Worm (Caenorhabditis elegans) whole organism, young adult: Measurements from ENCODE around the gene Y51B9A.8.

Source experiments
- B0261.1 ChIP-seq: sonication (generic microtip); optimal IDR thresholded peaks from 2 replicates; lab custom pipeline; 2016; ENCODE audit warnings: mild to moderate bottlenecking, missing genetic modification characterization, moderate library complexity, missing compliant biosample characterization
- D2030.7 ChIP-seq: fragments of 200-800 bp; sonication (Bioruptor generic); IDR thresholded peaks from 2 replicates; pipeline ENCODE4 v1.3.6; 2022; ENCODE audit warnings: missing genetic modification reagents, missing genetic modification characterization, missing compliant biosample characterization
- F23B12.7 ChIP-seq: sonication (generic microtip); optimal IDR thresholded peaks from 2 replicates; lab custom pipeline; 2017; ENCODE audit warnings: missing genetic modification characterization, mild to moderate bottlenecking, missing compliant biosample characterization, antibody characterized with exemption, moderate library complexity; ENCODE audit not compliant: insufficient read depth
- F33H1.4 ChIP-seq: fragments of 200-800 bp; sonication (Bioruptor generic); IDR thresholded peaks from 2 replicates; pipeline ENCODE4 v1.3.6; 2022; ENCODE audit warnings: missing genetic modification reagents, missing genetic modification characterization, missing compliant biosample characterization
- K11D2.4 ChIP-seq: fragments of 200-800 bp; sonication (Bioruptor generic); IDR thresholded peaks from 2 replicates; pipeline ENCODE4 v1.3.6; 2022; ENCODE audit warnings: missing genetic modification reagents, missing genetic modification characterization, missing compliant biosample characterization
- Y67H2A.10 ChIP-seq: fragments of 200-800 bp; sonication (Bioruptor generic); conservative IDR thresholded peaks from 2 replicates; pipeline ENCODE4 v1.3.6; 2022; ENCODE audit warnings: missing genetic modification reagents, missing genetic modification characterization, missing compliant biosample characterization
- Y95B8A.8 ChIP-seq: fragments of 200-800 bp; sonication (Bioruptor generic); IDR thresholded peaks from 2 replicates; pipeline ENCODE4 v1.3.6; 2022; ENCODE audit warnings: missing genetic modification reagents, missing genetic modification characterization, missing compliant biosample characterization
- ZK185.1 ChIP-seq: sonication (generic microtip); optimal IDR thresholded peaks from 2 replicates; lab custom pipeline; 2016; ENCODE audit warnings: mild to moderate bottlenecking, missing genetic modification characterization, missing compliant biosample characterization; ENCODE audit not compliant: poor library complexity, severe bottlenecking
- attf-5 ChIP-seq: fragments of 200-800 bp; sonication (Bioruptor generic); optimal IDR thresholded peaks from 2 replicates; lab custom pipeline; 2018; ENCODE audit warnings: mild to moderate bottlenecking, missing genetic modification characterization, missing compliant biosample characterization
- attf-6 ChIP-seq: fragments of 200-800 bp; sonication (Bioruptor generic); IDR thresholded peaks from 2 replicates; pipeline ENCODE4 v1.3.6; 2022; ENCODE audit warnings: missing genetic modification reagents, missing genetic modification characterization, missing compliant biosample characterization
- cebp-1 ChIP-seq, 2 experiments: fragments of 200-800 bp in 1 of 2; sonication (Bioruptor generic) in 1 of 2; sonication (generic microtip) in 1 of 2; IDR thresholded peaks in 1 of 2; optimal IDR thresholded peaks in 1 of 2; 2 replicates each; pipeline versions ENCODE4 v1.3.6 to Lab custom; 2017 to 2022; ENCODE audit warnings: missing compliant biosample characterization in 2 of 2, missing genetic modification characterization in 2 of 2, mild to moderate bottlenecking in 1 of 2, missing genetic modification reagents in 1 of 2, moderate library complexity in 1 of 2
- cebp-2 ChIP-seq: fragments of 200-800 bp; sonication (Bioruptor generic); IDR thresholded peaks from 2 replicates; pipeline ENCODE4 v1.3.6; 2022; ENCODE audit warnings: missing genetic modification characterization, missing compliant biosample characterization
- chd-7 ChIP-seq: sonication (generic microtip); optimal IDR thresholded peaks from 2 replicates; lab custom pipeline; 2016; ENCODE audit warnings: mild to moderate bottlenecking, missing genetic modification characterization, moderate library complexity, missing compliant biosample characterization
- dox-1 ChIP-seq: fragments of 200-800 bp; sonication (Bioruptor generic); IDR thresholded peaks from 2 replicates; pipeline ENCODE4 v1.3.6; 2022; ENCODE audit warnings: missing genetic modification reagents, missing genetic modification characterization, missing compliant biosample characterization
- efl-1 ChIP-seq: fragments of 150-350 bp; optimal IDR thresholded peaks from 2 replicates; lab custom pipeline; 2014; ENCODE audit warnings: missing biosample characterization, missing genetic modification reagents, missing genetic modification characterization
- hlh-26 ChIP-seq: fragments of 200-800 bp; sonication (Bioruptor generic); conservative IDR thresholded peaks from 2 replicates; pipeline ENCODE4 v1.3.6; 2022; ENCODE audit warnings: missing genetic modification reagents, missing genetic modification characterization, missing compliant biosample characterization
- hmg-1.2 ChIP-seq: fragments of 200-800 bp; sonication (Bioruptor generic); IDR thresholded peaks from 2 replicates; pipeline ENCODE4 v1.3.6; 2022; ENCODE audit warnings: missing genetic modification reagents, missing genetic modification characterization, missing compliant biosample characterization
- hsf-1 ChIP-seq: fragments of 200-800 bp; sonication (Bioruptor generic); IDR thresholded peaks from 2 replicates; pipeline ENCODE4 v1.3.6; 2022; ENCODE audit warnings: missing genetic modification reagents, missing genetic modification characterization, missing compliant biosample characterization
- lin-35 ChIP-seq, 3 experiments: fragments of 150-350 bp in 2 of 3; sonication (generic microtip) in 1 of 3; optimal IDR thresholded peaks; 2 replicates each; lab custom pipeline; 2014 to 2018; ENCODE audit warnings: missing biosample characterization in 3 of 3, missing genetic modification characterization in 3 of 3, missing genetic modification reagents in 3 of 3
- lin-54 ChIP-seq: fragments of 200-800 bp; sonication (Bioruptor generic); optimal IDR thresholded peaks from 2 replicates; lab custom pipeline; 2018; ENCODE audit warnings: mild to moderate bottlenecking, missing genetic modification characterization, missing compliant biosample characterization
- lsl-1 ChIP-seq: fragments of 200-800 bp; sonication (Bioruptor generic); optimal IDR thresholded peaks from 2 replicates; lab custom pipeline; 2018; ENCODE audit warnings: mild to moderate bottlenecking, missing genetic modification characterization, moderate library complexity, missing compliant biosample characterization
- madf-6 ChIP-seq: fragments of 200-800 bp; sonication (Bioruptor generic); IDR thresholded peaks from 2 replicates; pipeline ENCODE4 v1.3.6; 2022; ENCODE audit warnings: missing genetic modification reagents, missing genetic modification characterization, missing compliant biosample characterization
- madf-8 ChIP-seq: fragments of 200-800 bp; sonication (Bioruptor generic); conservative IDR thresholded peaks from 2 replicates; pipeline ENCODE4 v1.3.6; 2022; ENCODE audit warnings: missing genetic modification reagents, missing genetic modification characterization, missing compliant biosample characterization
- mcd-1 ChIP-seq: fragments of 200-800 bp; sonication (Bioruptor generic); IDR thresholded peaks from 2 replicates; pipeline ENCODE4 v1.3.6; 2022; ENCODE audit warnings: missing genetic modification reagents, missing genetic modification characterization, missing compliant biosample characterization
- mel-28 ChIP-seq: sonication (generic microtip); optimal IDR thresholded peaks from 2 replicates; lab custom pipeline; 2016; ENCODE audit warnings: borderline replicate concordance, mild to moderate bottlenecking, missing genetic modification characterization, missing compliant biosample characterization
- nfya-1 ChIP-seq: sonication (generic microtip); optimal IDR thresholded peaks from 2 replicates; lab custom pipeline; 2017; ENCODE audit warnings: antibody characterized with exemption, missing compliant biosample characterization, missing genetic modification characterization, borderline replicate concordance; ENCODE audit not compliant: insufficient read depth
- nhr-80 ChIP-seq: sonication (generic microtip); optimal IDR thresholded peaks from 2 replicates; lab custom pipeline; 2016; ENCODE audit warnings: missing genetic modification characterization, missing compliant biosample characterization
- rcor-1 ChIP-seq: fragments of 200-800 bp; sonication (Bioruptor generic); IDR thresholded peaks from 2 replicates; pipeline ENCODE4 v1.3.6; 2022; ENCODE audit warnings: missing genetic modification reagents, missing genetic modification characterization, missing compliant biosample characterization
- sea-2 ChIP-seq: fragments of 200-800 bp; sonication (Bioruptor generic); IDR thresholded peaks from 2 replicates; pipeline ENCODE4 v1.3.6; 2022; ENCODE audit warnings: missing genetic modification characterization, missing compliant biosample characterization
- snpc-3.4 ChIP-seq: sonication (generic microtip); optimal IDR thresholded peaks from 2 replicates; lab custom pipeline; 2017; ENCODE audit warnings: missing genetic modification characterization, mild to moderate bottlenecking, missing compliant biosample characterization, antibody characterized with exemption, moderate library complexity, missing genotype, missing genetic modification reagents
- snpc-4 ChIP-seq, 5 experiments: fragments of 150-350 bp in 1 of 5; sonication (generic microtip) in 4 of 5; optimal IDR thresholded peaks; 2 replicates each; lab custom pipeline; 2014 to 2018; ENCODE audit warnings: missing genetic modification characterization in 5 of 5, missing biosample characterization in 3 of 5, antibody characterized with exemption in 2 of 5, mild to moderate bottlenecking in 2 of 5, missing compliant biosample characterization in 2 of 5, missing genotype in 2 of 5, moderate library complexity in 2 of 5, missing genetic modification reagents in 1 of 5
- tbp1 ChIP-seq: fragments of 200-800 bp; sonication (Bioruptor generic); optimal IDR thresholded peaks from 2 replicates; lab custom pipeline; 2018; ENCODE audit warnings: mild to moderate bottlenecking, missing genetic modification characterization, missing compliant biosample characterization
- unc-62 ChIP-seq: fragments of 150-350 bp; optimal IDR thresholded peaks from 2 replicates; lab custom pipeline; 2014; ENCODE audit warnings: missing biosample characterization, missing genetic modification reagents, missing genetic modification characterization
- zfh-2 ChIP-seq: fragments of 200-800 bp; sonication (Bioruptor generic); conservative IDR thresholded peaks from 2 replicates; pipeline ENCODE4 v1.3.6; 2022; ENCODE audit warnings: missing genetic modification reagents, missing genetic modification characterization, missing compliant biosample characterization
- ztf-18 ChIP-seq: sonication (generic microtip); optimal IDR thresholded peaks from 2 replicates; lab custom pipeline; 2016; ENCODE audit warnings: missing genotype, mild to moderate bottlenecking, missing genetic modification characterization, missing compliant biosample characterization
- ztf-26 ChIP-seq: sonication (generic microtip); optimal IDR thresholded peaks from 2 replicates; lab custom pipeline; 2017; ENCODE audit warnings: missing genetic modification characterization, missing compliant biosample characterization

Gene Y51B9A.8

DNA sequence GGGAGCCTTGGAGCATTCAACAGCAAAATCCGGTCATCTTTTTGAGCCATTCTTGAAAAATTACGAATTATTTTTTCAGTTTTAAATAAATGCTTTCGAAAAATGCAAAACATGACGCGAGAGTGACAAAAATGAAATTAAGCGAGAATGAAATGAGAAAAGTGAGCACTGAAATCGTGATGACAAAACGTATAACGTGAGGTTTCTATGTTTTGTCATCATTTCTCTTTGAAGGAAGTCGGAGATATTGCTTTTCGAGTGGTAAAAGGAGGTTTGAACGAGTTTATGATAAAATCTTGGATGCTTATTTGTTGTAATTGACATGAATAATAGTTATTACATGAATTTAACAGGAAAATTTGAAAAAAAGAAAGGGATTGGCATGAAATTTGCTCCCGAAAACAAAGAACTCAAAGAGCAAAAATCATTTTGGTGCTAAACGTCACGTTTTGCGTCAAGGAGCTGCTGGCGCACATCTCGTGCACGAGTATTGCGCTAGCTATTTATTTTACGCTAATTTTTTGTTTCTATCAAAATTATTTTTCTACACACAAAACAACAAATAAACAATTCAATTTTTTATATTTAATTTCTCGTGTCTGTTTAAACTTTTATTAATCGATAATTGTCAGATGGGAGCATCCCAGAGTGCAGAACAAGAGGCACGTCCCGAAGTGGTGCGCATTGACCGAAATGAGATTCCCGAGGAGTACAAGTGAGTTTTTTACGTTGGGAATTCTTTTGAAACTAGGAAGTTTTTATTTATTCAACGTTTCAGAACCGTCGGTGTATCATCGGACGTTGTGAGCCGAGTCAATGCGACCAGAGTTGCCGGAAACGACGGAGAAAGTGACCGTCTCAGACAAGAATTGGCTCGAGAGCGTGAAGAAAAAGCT lies 18.0 kb downstream of the Y51B9A.8 start, which contains the start of the genes gss-1 and chch-3:
Gene gss-1 (minus strand): TSS at position 51 of the 896 bp plus-strand sequence.
Gene chch-3 (plus strand): TSS at position 633 of the 896 bp plus-strand sequence.
- TF ChIP-seq attf-5 (GFP tag; lab: Kevin White, UChicago) (peak; percentile 32), cebp-2 (no peak), D2030.7 (0 out of 2 replicates have a peak, but pooled peaks have one; percentile 34), unc-62 (no peak), snpc-3.4 (tag; lab: Kevin White, UChicago) (no peak), sea-2 (no peak), Y95B8A.8 (GFP tag; lab: Robert Waterston, UW) (no peak), hlh-26 (GFP tag; lab: Robert Waterston, UW) (no peak), nhr-80 (tag; lab: Kevin White, UChicago) (peak; percentile 74), attf-6 (GFP tag; lab: Robert Waterston, UW) (no peak), F33H1.4 (GFP tag; lab: Robert Waterston, UW) (peak; percentile 52), K11D2.4 (GFP tag; lab: Robert Waterston, UW) (peak; percentile 23; the same call in 1 of the 2 replicates), madf-6 (GFP tag; lab: Robert Waterston, UW) (peak; percentile 51), lin-35 (GFP tag; optimal IDR thresholded peaks at IDR 0.05; lab: Kevin White, UChicago) (peak in 1 of 3 experiments; percentile 36), cebp-1 (GFP tag; IDR thresholded peaks at IDR 0.05; lab: Robert Waterston, UW) (no peak), cebp-1 (tag; optimal IDR thresholded peaks at IDR 0.05; lab: Kevin White, UChicago) (peak; percentile 55), Y67H2A.10 (no peak), lin-54 (GFP tag; lab: Kevin White, UChicago) (peak; percentile 49), ZK185.1 (tag; lab: Kevin White, UChicago) (peak; percentile 25), zfh-2 (GFP tag; lab: Robert Waterston, UW) (no peak), B0261.1 (tag; lab: Kevin White, UChicago) (no peak), lsl-1 (peak; percentile 22), F23B12.7 (tag; lab: Kevin White, UChicago) (no peak), hmg-1.2 (GFP tag; lab: Robert Waterston, UW) (peak; percentile 33; the same call in 1 of the 2 replicates), nfya-1 (tag; lab: Kevin White, UChicago) (no peak), ztf-18 (peak; percentile 93), madf-8 (GFP tag; lab: Robert Waterston, UW) (no peak), snpc-4 (GFP tag; optimal IDR thresholded peaks at IDR 0.05; lab: Kevin White, UChicago) (no peak), snpc-4 (tag; optimal IDR thresholded peaks at IDR 0.05; lab: Kevin White, UChicago) (peak in 1 of 4 experiments; percentile 21), chd-7 (tag; lab: Kevin White, UChicago) (no peak), ztf-26 (tag; lab: Kevin White, UChicago) (no peak), tbp1 (GFP tag; lab: Kevin White, UChicago) (peak; percentile 30), mcd-1 (peak; percentile 40; the same call in 1 of the 2 replicates), rcor-1 (peak; percentile 33; the same call in 1 of the 2 replicates), efl-1 (peak; percentile 7), hsf-1 (GFP tag; lab: Robert Waterston, UW) (no peak), dox-1 (GFP tag; lab: Robert Waterston, UW) (peak; percentile 53), mel-28 (tag; lab: Kevin White, UChicago) (no peak)
